Fruit fly (Drosophila melanogaster): Measurements from ENCODE around the gene Rh4.
A peak's percentile ranks its signal among the peaks of the same experiment; 100 is the strongest.

The Rh4 gene

DNA sequence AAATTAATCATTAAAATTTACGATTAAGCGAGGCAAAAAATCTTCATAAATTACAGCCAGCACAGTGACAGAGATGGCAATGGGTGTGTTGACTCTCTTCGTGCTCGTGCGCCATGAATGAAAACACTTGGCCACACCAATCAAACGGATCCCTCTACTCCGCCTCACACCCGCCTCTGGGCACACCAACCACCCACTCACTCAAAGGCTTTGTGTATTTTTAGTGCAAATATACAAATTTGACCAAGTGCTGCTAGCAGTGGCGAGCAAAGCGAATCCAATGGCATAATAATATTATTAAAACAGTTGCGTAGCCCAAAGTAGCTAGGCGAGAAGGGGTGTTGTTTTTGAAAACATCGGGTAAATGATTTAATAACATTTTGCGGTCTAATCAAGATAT is 27.2 kb upstream of the Rh4 start:
- TF ChIP-seq usp (GFP tag; optimal IDR thresholded peaks at IDR 0.05) (no peak), Myc (optimal IDR thresholded peaks at IDR 0.05) (no peak), h (GFP tag; optimal IDR thresholded peaks at IDR 0.05) (peak; percentile 18)

- TF ChIP-seq Dif (GFP tag; optimal IDR thresholded peaks at IDR 0.05; ENCODE audit: partially characterized antibody) (no peak), usp (GFP tag; optimal IDR thresholded peaks at IDR 0.05) (no peak), h (GFP tag; optimal IDR thresholded peaks at IDR 0.05) (no peak), dmrt93B (GFP tag; optimal IDR thresholded peaks at IDR 0.05) (no peak), rgr (GFP tag; optimal IDR thresholded peaks at IDR 0.05) (no peak), sage (GFP tag; optimal IDR thresholded peaks at IDR 0.05) (no peak), ey (GFP tag; optimal IDR thresholded peaks at IDR 0.05) (no peak)
Observed at dm6 chr3L:16887272-16887671, 25.0 kb upstream of the Rh4 start.

DNA sequence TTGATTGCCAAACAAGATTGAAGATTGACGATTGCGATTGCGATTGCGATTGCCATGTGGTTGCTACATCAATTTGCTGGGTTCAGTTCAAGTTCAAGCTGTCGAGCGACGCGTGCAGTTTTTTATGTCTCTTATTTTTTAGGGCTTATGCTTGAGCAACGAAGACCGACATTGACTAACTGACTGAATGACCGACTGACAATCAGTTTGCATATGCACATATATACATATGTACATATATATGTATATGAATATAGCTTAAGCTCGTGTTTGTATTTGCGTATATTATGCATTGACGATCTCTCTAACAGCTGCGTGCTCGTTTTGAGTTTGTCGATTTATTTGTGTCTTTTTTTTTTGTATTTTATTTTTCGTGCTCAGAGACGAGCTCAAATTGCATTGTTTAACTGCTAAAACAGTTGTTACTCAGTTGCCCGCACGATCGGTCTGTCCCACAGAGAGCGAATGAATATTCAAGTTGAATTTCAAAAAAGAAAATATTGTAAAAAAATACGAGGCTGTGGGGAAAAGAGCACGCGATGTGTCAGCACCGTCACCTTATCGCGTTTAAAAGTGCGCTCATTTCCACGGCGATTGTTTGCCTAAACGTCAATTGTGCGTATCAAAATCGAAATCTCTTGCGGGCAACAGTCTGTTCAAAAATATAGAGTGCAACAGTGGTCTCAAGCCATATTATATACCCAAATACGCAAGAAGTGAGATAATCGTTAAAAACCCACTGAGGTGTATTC is 24.0 kb upstream of the Rh4 start:
- TF ChIP-seq dmrt93B (GFP tag; optimal IDR thresholded peaks at IDR 0.05): no peak
- no peak for TF ChIP-seq jim (GFP tag; optimal IDR thresholded peaks at IDR 0.05)
- no peak for TF ChIP-seq usp (GFP tag; optimal IDR thresholded peaks at IDR 0.05)
- TF ChIP-seq dl (GFP tag; optimal IDR thresholded peaks at IDR 0.05; ENCODE audit: insufficient read depth in 1 of 2, partially characterized antibody in 2 of 2): no peak
- no peak for TF ChIP-seq CG32264 (GFP tag; optimal IDR thresholded peaks at IDR 0.05)
- no peak for TF ChIP-seq Jra (GFP tag; optimal IDR thresholded peaks at IDR 0.05)
- peak; percentile 10 for TF ChIP-seq Hnf4 (GFP tag; optimal IDR thresholded peaks at IDR 0.05)
- TF ChIP-seq tai (GFP tag; optimal IDR thresholded peaks at IDR 0.05): no peak
- TF ChIP-seq Sp1 (GFP tag; optimal IDR thresholded peaks at IDR 0.05): peak; percentile 27
- TF ChIP-seq Dif (GFP tag; optimal IDR thresholded peaks at IDR 0.05; ENCODE audit: partially characterized antibody): no peak
- TF ChIP-seq psq (GFP tag; optimal IDR thresholded peaks at IDR 0.05): no peak
- no peak for TF ChIP-seq sage (GFP tag; optimal IDR thresholded peaks at IDR 0.05)
- TF ChIP-seq ey (GFP tag; optimal IDR thresholded peaks at IDR 0.05): no peak
- no peak for TF ChIP-seq foxo (GFP tag; optimal IDR thresholded peaks at IDR 0.05)
- no peak for TF ChIP-seq Hr83 (GFP tag; optimal IDR thresholded peaks at IDR 0.05; ENCODE audit: poor library complexity, severe bottlenecking)
- peak; percentile 18 for TF ChIP-seq h (GFP tag; optimal IDR thresholded peaks at IDR 0.05)
- TF ChIP-seq CG9705 (GFP tag; optimal IDR thresholded peaks at IDR 0.05): no peak
- TF ChIP-seq Mio (GFP tag; optimal IDR thresholded peaks at IDR 0.05): no peak
- TF ChIP-seq OdsH (GFP tag; optimal IDR thresholded peaks at IDR 0.05): no peak
- no peak for TF ChIP-seq sv (GFP tag; optimal IDR thresholded peaks at IDR 0.05)
- TF ChIP-seq N (GFP tag; optimal IDR thresholded peaks at IDR 0.05): no peak
- TF ChIP-seq brk (GFP tag; optimal IDR thresholded peaks at IDR 0.05): no peak
- no peak for TF ChIP-seq Vsx2 (GFP tag; optimal IDR thresholded peaks at IDR 0.05; ENCODE audit: partially characterized antibody)
- TF ChIP-seq pan (optimal IDR thresholded peaks at IDR 0.05): no peak
- no peak for TF ChIP-seq woc (GFP tag; optimal IDR thresholded peaks at IDR 0.05)
- TF ChIP-seq dsf (GFP tag; optimal IDR thresholded peaks at IDR 0.05; ENCODE audit: borderline replicate concordance): no peak
- peak; percentile 5 for TF ChIP-seq fru (GFP tag; optimal IDR thresholded peaks at IDR 0.05)
- TF ChIP-seq Hr78 (GFP tag; optimal IDR thresholded peaks at IDR 0.05): no peak
- no peak for TF ChIP-seq Dfd (GFP tag; optimal IDR thresholded peaks at IDR 0.05)
- no peak for TF ChIP-seq Rel (GFP tag; optimal IDR thresholded peaks at IDR 0.05)
- peak; percentile 9 for TF ChIP-seq Rel (tag; optimal IDR thresholded peaks at IDR 0.05)
- no peak for TF ChIP-seq lola (GFP tag; optimal IDR thresholded peaks at IDR 0.05)
- TF ChIP-seq HLH106 (tag; optimal IDR thresholded peaks at IDR 0.05): no peak

- TF ChIP-seq br (GFP tag; optimal IDR thresholded peaks at IDR 0.05) (no peak), brk (GFP tag; optimal IDR thresholded peaks at IDR 0.05) (no peak), sv (GFP tag; optimal IDR thresholded peaks at IDR 0.05) (no peak), dl (GFP tag; optimal IDR thresholded peaks at IDR 0.05; ENCODE audit: insufficient read depth in 1 of 2, partially characterized antibody in 2 of 2) (no peak), N (GFP tag; optimal IDR thresholded peaks at IDR 0.05) (no peak), Dif (GFP tag; optimal IDR thresholded peaks at IDR 0.05; ENCODE audit: partially characterized antibody) (no peak), Rel (GFP tag; optimal IDR thresholded peaks at IDR 0.05) (no peak), Rel (tag; optimal IDR thresholded peaks at IDR 0.05) (no peak), Mio (GFP tag; optimal IDR thresholded peaks at IDR 0.05) (no peak), usp (GFP tag; optimal IDR thresholded peaks at IDR 0.05) (no peak), CG32264 (GFP tag; optimal IDR thresholded peaks at IDR 0.05) (no peak), lola (GFP tag; optimal IDR thresholded peaks at IDR 0.05) (no peak), dmrt93B (GFP tag; optimal IDR thresholded peaks at IDR 0.05) (no peak), rgr (GFP tag; optimal IDR thresholded peaks at IDR 0.05) (no peak), psq (GFP tag; optimal IDR thresholded peaks at IDR 0.05) (no peak), tai (GFP tag; optimal IDR thresholded peaks at IDR 0.05) (no peak), Hr83 (GFP tag; optimal IDR thresholded peaks at IDR 0.05; ENCODE audit: poor library complexity, severe bottlenecking) (no peak), OdsH (GFP tag; optimal IDR thresholded peaks at IDR 0.05) (no peak)
Observed at dm6 chr3L:16885042-16885441, 22.7 kb upstream of the Rh4 start.

All from whole organism, wandering third instar larva.